Worm (Caenorhabditis elegans): ENCODE measurements around the gene C03G6.6.

The C03G6.6 gene

ce11 chrV:7395359-7395758, 38.1 kb downstream of the C03G6.6 start, which contains the start of gene srx-9:
srx-9 (minus strand) TSS chrV:7395459.
- TF ChIP-seq tbx-37 (GFP tag; conservative IDR thresholded peaks at IDR 0.05) (no peak), B0310.2 (tag; optimal IDR thresholded peaks at IDR 0.05) (no peak), hmbx-1 (tag; optimal IDR thresholded peaks at IDR 0.05) (no peak), scrt-1 (GFP tag; IDR thresholded peaks at IDR 0.05) (no peak), ceh-13 (GFP tag; optimal IDR thresholded peaks at IDR 0.05) (no peak), hmg-4 (GFP tag; optimal IDR thresholded peaks at IDR 0.05) (no peak), flt-1 (GFP tag; IDR thresholded peaks at IDR 0.05) (no peak), aly-1 (tag; optimal IDR thresholded peaks at IDR 0.05) (no peak), ama-1 (optimal IDR thresholded peaks at IDR 0.05) (no peak)

- TF ChIP-seq tra-4 (tag; optimal IDR thresholded peaks at IDR 0.05) (no peak), B0310.2 (tag; optimal IDR thresholded peaks at IDR 0.05) (no peak), flt-1 (GFP tag; IDR thresholded peaks at IDR 0.05) (no peak), aly-1 (tag; optimal IDR thresholded peaks at IDR 0.05) (no peak), hmbx-1 (tag; optimal IDR thresholded peaks at IDR 0.05) (no peak), hnd-1 (tag; optimal IDR thresholded peaks at IDR 0.05) (no peak), ama-1 (optimal IDR thresholded peaks at IDR 0.05) (no peak), ceh-36 (tag; optimal IDR thresholded peaks at IDR 0.05) (no peak), scrt-1 (GFP tag; IDR thresholded peaks at IDR 0.05) (no peak), ceh-13 (GFP tag; optimal IDR thresholded peaks at IDR 0.05) (no peak), sea-1 (GFP tag; conservative IDR thresholded peaks at IDR 0.05) (no peak), F13C5.2 (tag; optimal IDR thresholded peaks at IDR 0.05) (no peak), tbx-37 (GFP tag; conservative IDR thresholded peaks at IDR 0.05) (no peak), pes-1 (GFP tag; IDR thresholded peaks at IDR 0.05) (no peak), ets-7 (tag; optimal IDR thresholded peaks at IDR 0.05) (no peak), tbx-11 (GFP tag; IDR thresholded peaks at IDR 0.05) (no peak), hmg-4 (GFP tag; optimal IDR thresholded peaks at IDR 0.05) (no peak)
Measured at ce11 chrV:7399202-7399601, 42.0 kb downstream of the C03G6.6 start, which contains the start of gene gst-41. gst-41 (minus strand) TSS chrV:7399302.

DNA sequence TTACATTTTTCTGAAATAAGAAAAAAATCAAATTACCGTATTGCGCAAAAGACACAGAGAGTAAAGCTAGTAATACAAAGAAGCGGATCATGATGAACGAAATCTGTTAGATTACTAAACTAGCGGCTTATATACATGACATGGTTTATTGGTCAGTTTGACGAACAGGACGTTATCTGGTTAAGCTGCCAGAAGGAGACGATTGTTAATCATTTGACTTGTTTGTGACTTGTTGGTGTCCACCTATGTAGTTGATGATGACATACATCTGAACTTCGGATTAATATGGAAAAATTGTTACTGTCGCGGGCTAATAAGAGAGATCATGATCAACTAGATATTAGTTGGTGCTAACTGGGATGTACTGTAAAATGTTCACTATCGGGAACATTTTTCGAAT, 42.9 kb downstream of the C03G6.6 start, which contains the start of gene cnc-9:
TSS of gene cnc-9 (minus strand) at position 101 of the 400 bp plus-strand sequence.
- no peak for TF ChIP-seq ceh-13 (GFP tag; optimal IDR thresholded peaks at IDR 0.05)
- no peak for TF ChIP-seq ets-7 (tag; optimal IDR thresholded peaks at IDR 0.05)
- TF ChIP-seq pes-1 (GFP tag; IDR thresholded peaks at IDR 0.05): no peak
- TF ChIP-seq scrt-1 (GFP tag; IDR thresholded peaks at IDR 0.05): no peak
- TF ChIP-seq sea-1 (GFP tag; conservative IDR thresholded peaks at IDR 0.05): no peak
- no peak for TF ChIP-seq ceh-36 (tag; optimal IDR thresholded peaks at IDR 0.05)
- TF ChIP-seq hnd-1 (tag; optimal IDR thresholded peaks at IDR 0.05): no peak
- TF ChIP-seq F13C5.2 (tag; optimal IDR thresholded peaks at IDR 0.05): no peak
- TF ChIP-seq hmbx-1 (tag; optimal IDR thresholded peaks at IDR 0.05): no peak
- no peak for TF ChIP-seq hmg-4 (GFP tag; optimal IDR thresholded peaks at IDR 0.05)
- no peak for TF ChIP-seq B0310.2 (tag; optimal IDR thresholded peaks at IDR 0.05)
- TF ChIP-seq tra-4 (tag; optimal IDR thresholded peaks at IDR 0.05): no peak
- no peak for TF ChIP-seq aly-1 (tag; optimal IDR thresholded peaks at IDR 0.05)
- TF ChIP-seq ama-1 (optimal IDR thresholded peaks at IDR 0.05): no peak
- TF ChIP-seq tbx-37 (GFP tag; conservative IDR thresholded peaks at IDR 0.05): no peak
- TF ChIP-seq flt-1 (GFP tag; IDR thresholded peaks at IDR 0.05): no peak
- TF ChIP-seq tbx-11 (GFP tag; IDR thresholded peaks at IDR 0.05): no peak

DNA sequence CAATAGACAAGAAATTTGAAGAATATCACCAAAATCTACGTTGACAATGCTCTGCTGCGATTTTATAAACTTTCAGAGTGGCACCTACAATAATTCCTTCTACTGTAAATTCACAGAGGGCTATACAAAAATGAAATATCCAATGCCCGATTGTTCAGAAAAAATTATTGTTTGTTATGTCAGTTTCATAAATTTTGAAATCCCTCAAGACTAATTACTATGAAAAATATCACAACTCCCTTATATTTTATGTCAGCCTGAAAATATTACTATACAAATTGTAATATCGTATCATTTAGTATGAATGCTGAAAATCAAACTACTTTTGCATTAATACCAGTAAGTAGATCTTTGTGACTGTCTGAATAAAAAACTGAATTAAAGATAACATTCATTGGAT, 43.4 kb downstream of the C03G6.6 start, which contains the start of gene srx-60:
TSS of gene srx-60 (plus strand) at position 301 of the 400 bp plus-strand sequence.
- TF ChIP-seq tbx-37 (GFP tag; conservative IDR thresholded peaks at IDR 0.05) (no peak), tbx-11 (GFP tag; IDR thresholded peaks at IDR 0.05) (no peak)

ce11 chrV:7402355-7402754, 45.1 kb downstream of the C03G6.6 start, which contains the start of gene srj-13:
srj-13 (plus strand) TSS chrV:7402655.
- TF ChIP-seq tbx-37 (GFP tag; conservative IDR thresholded peaks at IDR 0.05): no peak

ce11 chrV:7403501-7403900, 46.3 kb downstream of the C03G6.6 start:
- TF ChIP-seq ceh-36 (tag; optimal IDR thresholded peaks at IDR 0.05) (no peak), ets-7 (tag; optimal IDR thresholded peaks at IDR 0.05) (no peak), ceh-13 (GFP tag; optimal IDR thresholded peaks at IDR 0.05) (no peak), tra-4 (tag; optimal IDR thresholded peaks at IDR 0.05) (no peak), tbx-37 (GFP tag; conservative IDR thresholded peaks at IDR 0.05) (no peak), scrt-1 (GFP tag; IDR thresholded peaks at IDR 0.05) (no peak), sea-1 (GFP tag; conservative IDR thresholded peaks at IDR 0.05) (no peak), ama-1 (optimal IDR thresholded peaks at IDR 0.05) (no peak), flt-1 (GFP tag; IDR thresholded peaks at IDR 0.05) (no peak), hmbx-1 (tag; optimal IDR thresholded peaks at IDR 0.05) (no peak), tbx-11 (GFP tag; IDR thresholded peaks at IDR 0.05) (no peak), aly-1 (tag; optimal IDR thresholded peaks at IDR 0.05) (no peak), pes-1 (GFP tag; IDR thresholded peaks at IDR 0.05) (no peak), B0310.2 (tag; optimal IDR thresholded peaks at IDR 0.05) (no peak), hnd-1 (tag; optimal IDR thresholded peaks at IDR 0.05) (no peak), hmg-4 (GFP tag; optimal IDR thresholded peaks at IDR 0.05) (no peak), F13C5.2 (tag; optimal IDR thresholded peaks at IDR 0.05) (no peak)

DNA sequence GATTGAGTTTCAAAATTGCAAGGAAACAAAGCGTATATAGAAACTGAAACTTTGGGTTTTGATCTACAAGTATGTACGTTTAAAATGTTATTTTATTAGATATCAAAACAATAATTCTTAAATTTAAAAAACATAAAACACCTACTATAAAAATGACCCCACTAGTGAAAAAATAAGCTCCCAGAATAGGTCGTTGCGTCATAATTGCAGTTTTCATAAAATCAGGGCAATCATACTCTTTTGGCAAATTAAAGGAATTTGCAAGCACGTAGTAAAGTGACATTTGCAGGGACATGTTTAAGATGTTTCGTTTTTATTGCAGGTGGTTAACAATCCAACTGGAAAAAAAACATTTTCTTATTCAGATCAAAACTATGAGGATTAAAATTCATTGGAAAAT, 51.3 kb downstream of the C03G6.6 start, which contains the start of gene srt-6:
TSS of gene srt-6 (minus strand) at position 295 of the 400 bp plus-strand sequence.
- TF ChIP-seq tra-4 (tag; optimal IDR thresholded peaks at IDR 0.05): no peak
- no peak for TF ChIP-seq tbx-37 (GFP tag; conservative IDR thresholded peaks at IDR 0.05)
- no peak for TF ChIP-seq hmbx-1 (tag; optimal IDR thresholded peaks at IDR 0.05)
- TF ChIP-seq hnd-1 (tag; optimal IDR thresholded peaks at IDR 0.05): no peak
- no peak for TF ChIP-seq B0310.2 (tag; optimal IDR thresholded peaks at IDR 0.05)
- no peak for TF ChIP-seq scrt-1 (GFP tag; IDR thresholded peaks at IDR 0.05)
- no peak for TF ChIP-seq ets-7 (tag; optimal IDR thresholded peaks at IDR 0.05)
- TF ChIP-seq sea-1 (GFP tag; conservative IDR thresholded peaks at IDR 0.05): no peak
- TF ChIP-seq F13C5.2 (tag; optimal IDR thresholded peaks at IDR 0.05): no peak
- no peak for TF ChIP-seq pes-1 (GFP tag; IDR thresholded peaks at IDR 0.05)
- TF ChIP-seq ceh-13 (GFP tag; optimal IDR thresholded peaks at IDR 0.05): no peak
- TF ChIP-seq aly-1 (tag; optimal IDR thresholded peaks at IDR 0.05): no peak
